Worm (Caenorhabditis elegans) whole organism, L4 larva: ENCODE results near the gene add-2.
"Not testable (repeated sequence)": the region's sequence is repeated elsewhere in the genome, so short reads cannot be mapped to it uniquely, and the experiment has no call there.

ENCODE experiments used
- dve-1 ChIP-seq: sonication (generic microtip); optimal IDR thresholded peaks from 2 replicates; lab custom pipeline; 2017; ENCODE audit warnings: antibody characterized with exemption, mild to moderate bottlenecking, missing genetic modification characterization, missing compliant biosample characterization; ENCODE audit not compliant: insufficient read depth
- nhr-11 ChIP-seq: fragments of 150-350 bp; optimal IDR thresholded peaks from 2 replicates; lab custom pipeline; 2014; ENCODE audit warnings: missing biosample characterization, missing genetic modification characterization
- nhr-76 ChIP-seq: fragments of 150-350 bp; optimal IDR thresholded peaks from 2 replicates; lab custom pipeline; 2014; ENCODE audit warnings: missing biosample characterization, missing genetic modification characterization
- php-3 ChIP-seq: fragments of 200-800 bp; sonication (Bioruptor generic); IDR thresholded peaks from 2 replicates; pipeline ENCODE4 v1.3.6; 2022; ENCODE audit warnings: missing genetic modification reagents, missing genetic modification characterization, missing compliant biosample characterization
- spr-1 ChIP-seq: sonication (generic microtip); optimal IDR thresholded peaks from 2 replicates; lab custom pipeline; 2016; ENCODE audit warnings: mild to moderate bottlenecking, missing genetic modification characterization, missing compliant biosample characterization
- ztf-11 ChIP-seq: fragments of 150-350 bp; optimal IDR thresholded peaks from 2 replicates; lab custom pipeline; 2014; ENCODE audit warnings: missing biosample characterization, missing genetic modification characterization

DNA sequence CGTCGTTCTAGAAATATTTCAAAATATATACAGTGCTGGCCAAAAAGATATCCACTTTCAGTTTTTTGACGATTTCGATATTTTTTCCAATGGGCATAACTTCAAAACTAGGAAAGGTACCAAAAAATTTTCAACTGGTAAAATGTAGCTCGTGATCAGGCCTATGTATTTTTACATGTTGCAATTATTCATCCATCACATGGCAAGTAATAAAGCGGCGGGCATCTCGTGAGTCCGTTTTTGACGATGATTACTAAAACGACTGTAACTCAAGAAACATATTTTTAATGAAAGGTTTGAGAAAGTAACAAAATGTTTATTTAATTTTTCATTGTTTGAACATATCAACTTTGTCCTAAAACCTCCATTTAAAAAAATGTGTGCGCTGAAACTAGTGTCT, 6.8 kb upstream of the add-2 start, which contains the start of gene F10C2.3:
- not testable (repeated sequence) for TF ChIP-seq ztf-11 (tag; lab: Kevin White, UChicago); spr-1 (tag; lab: Kevin White, UChicago); nhr-11 (tag; lab: Kevin White, UChicago); nhr-76 (tag; lab: Kevin White, UChicago); php-3; dve-1 (tag; lab: Kevin White, UChicago)
